Worm (Caenorhabditis elegans): ENCODE results near the gene ZC412.10.

Gene ZC412.10

ce11 chrV:14849628-14850027 is 27.0 kb downstream of the ZC412.10 start (continued):
- TF ChIP-seq ets-4 (GFP tag; optimal IDR thresholded peaks at IDR 0.05) (no peak), ztf-25 (GFP tag; IDR thresholded peaks at IDR 0.05) (no peak), cebp-1 (GFP tag; IDR thresholded peaks at IDR 0.05) (0 out of 2 replicates have a peak, but pooled peaks have one; percentile 24), cebp-1 (tag; optimal IDR thresholded peaks at IDR 0.05) (peak; percentile 76), die-1 (tag; optimal IDR thresholded peaks at IDR 0.05) (peak; percentile 29), zim-3 (tag; optimal IDR thresholded peaks at IDR 0.05) (no peak), somi-1 (GFP tag; optimal IDR thresholded peaks at IDR 0.05) (peak; percentile 84), B0035.1 (tag; optimal IDR thresholded peaks at IDR 0.05) (no peak), ekl-4 (GFP tag; IDR thresholded peaks at IDR 0.05) (no peak; the same call in 1 of the 2 replicates), attf-5 (GFP tag; optimal IDR thresholded peaks at IDR 0.05) (peak; percentile 72), F49E8.2 (tag; optimal IDR thresholded peaks at IDR 0.05; ENCODE audit: insufficient read depth) (no peak), ztf-3 (GFP tag; optimal IDR thresholded peaks at IDR 0.05) (peak; percentile 13), C06A6.2 (GFP tag; conservative IDR thresholded peaks at IDR 0.05) (peak; percentile 42; the same call in 1 of the 2 replicates), egl-18 (GFP tag; IDR thresholded peaks at IDR 0.05) (no peak), F23B12.7 (tag; optimal IDR thresholded peaks at IDR 0.05; ENCODE audit: insufficient read depth) (peak; percentile 50), lin-35 (GFP tag; optimal IDR thresholded peaks at IDR 0.05) (peak in 1 of 3 experiments; percentile 54), Y95B8A.8 (GFP tag; IDR thresholded peaks at IDR 0.05) (0 out of 2 replicates have a peak, but pooled peaks have one; percentile 36), ztf-22 (GFP tag; optimal IDR thresholded peaks at IDR 0.05) (peak; percentile 70), madf-10 (tag; optimal IDR thresholded peaks at IDR 0.05) (peak; percentile 16), cebp-2 (GFP tag; IDR thresholded peaks at IDR 0.05) (no peak), atf-7 (tag; optimal IDR thresholded peaks at IDR 0.05) (peak; percentile 69), gei-17 (GFP tag; optimal IDR thresholded peaks at IDR 0.05) (peak; percentile 43), B0336.3 (GFP tag; IDR thresholded peaks at IDR 0.05) (peak; percentile 50; the same call in 1 of the 2 replicates), lin-26 (GFP tag; IDR thresholded peaks at IDR 0.05) (no peak), tlf-1 (GFP tag; optimal IDR thresholded peaks at IDR 0.05) (peak; percentile 39), mel-28 (tag; optimal IDR thresholded peaks at IDR 0.05; ENCODE audit: borderline replicate concordance) (no peak), F37B4.10 (GFP tag; IDR thresholded peaks at IDR 0.05) (0 out of 2 replicates have a peak, but pooled peaks have one; percentile 30), lin-54 (GFP tag; optimal IDR thresholded peaks at IDR 0.05) (peak; percentile 26), T26A5.8 (tag; optimal IDR thresholded peaks at IDR 0.05) (no peak)

DNA sequence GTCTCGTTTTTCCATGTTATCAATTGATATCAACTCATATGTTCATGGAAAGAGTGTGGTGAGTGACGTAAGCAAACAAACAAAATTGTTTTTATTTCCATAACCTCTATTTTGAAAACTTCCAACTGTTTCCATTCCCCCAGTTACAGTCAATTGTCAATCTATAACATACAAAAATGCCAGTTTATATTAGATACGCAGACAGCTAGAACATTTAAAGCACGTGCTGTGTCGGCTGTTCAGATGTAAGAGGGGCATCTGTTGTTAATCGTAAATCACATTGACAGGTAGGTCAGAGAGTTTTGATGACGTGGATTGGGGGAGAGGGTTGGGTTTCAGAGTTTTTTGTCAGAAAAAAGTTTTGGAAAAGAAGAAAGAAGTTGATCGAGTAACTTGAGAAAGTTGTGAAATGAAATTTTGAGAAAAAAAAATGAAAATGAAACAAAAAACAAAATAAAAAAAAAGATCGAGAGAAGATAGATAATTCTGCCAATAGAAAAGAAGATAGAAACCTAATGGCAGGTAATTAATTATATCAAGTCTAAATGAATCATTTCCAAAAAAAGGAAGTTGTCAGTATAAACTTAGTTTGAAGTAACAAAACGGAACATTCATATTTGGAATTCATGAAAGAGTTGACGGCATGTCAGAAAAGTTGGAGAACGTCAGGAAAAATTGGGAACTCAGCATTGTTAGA is 28.0 kb downstream of the ZC412.10 start:
- TF ChIP-seq B0336.3 (GFP tag; IDR thresholded peaks at IDR 0.05) (peak; percentile 28; the same call in 1 of the 2 replicates), aptf-3 (GFP tag; IDR thresholded peaks at IDR 0.05) (no peak), atf-7 (tag; optimal IDR thresholded peaks at IDR 0.05) (peak; percentile 60), tlf-1 (GFP tag; optimal IDR thresholded peaks at IDR 0.05) (no peak), ekl-4 (GFP tag; IDR thresholded peaks at IDR 0.05) (0 out of 2 replicates have a peak, but pooled peaks have one; percentile 32), madf-10 (tag; optimal IDR thresholded peaks at IDR 0.05) (peak; percentile 66), unc-62 (GFP tag; optimal IDR thresholded peaks at IDR 0.05) (peak; percentile 68), zfh-2 (GFP tag; conservative IDR thresholded peaks at IDR 0.05) (no peak), nfyb-1 (GFP tag; IDR thresholded peaks at IDR 0.05) (peak; percentile 66; the same call in 1 of the 2 replicates), ZK185.1 (tag; optimal IDR thresholded peaks at IDR 0.05; ENCODE audit: poor library complexity, severe bottlenecking) (no peak), dox-1 (GFP tag; IDR thresholded peaks at IDR 0.05) (peak; percentile 49; the same call in 1 of the 2 replicates), Y53G8AR.9 (GFP tag; conservative IDR thresholded peaks at IDR 0.05) (no peak), nhr-90 (tag; optimal IDR thresholded peaks at IDR 0.05) (peak; percentile 44), efl-1 (GFP tag; optimal IDR thresholded peaks at IDR 0.05) (no peak), bed-2 (GFP tag; IDR thresholded peaks at IDR 0.05) (no peak), ztf-22 (GFP tag; optimal IDR thresholded peaks at IDR 0.05) (peak; percentile 61), lin-54 (GFP tag; optimal IDR thresholded peaks at IDR 0.05) (peak; percentile 19), F52B5.7 (tag; optimal IDR thresholded peaks at IDR 0.05) (peak; percentile 4), pbrm-1 (GFP tag; IDR thresholded peaks at IDR 0.05) (peak; percentile 72; the same call in 1 of the 2 replicates), F57C9.4 (tag; optimal IDR thresholded peaks at IDR 0.05) (no peak), repo-1 (tag; optimal IDR thresholded peaks at IDR 0.05) (peak; percentile 4), K11D2.4 (GFP tag; IDR thresholded peaks at IDR 0.05) (peak; percentile 62), hmg-20 (GFP tag; IDR thresholded peaks at IDR 0.05) (no peak), lin-40 (tag; optimal IDR thresholded peaks at IDR 0.05) (peak; percentile 75)
